Worm (Caenorhabditis elegans) whole organism, L2 larva: ENCODE results near the gene snb-5.
A peak's percentile ranks its signal among the peaks of the same experiment; 100 is the strongest.

Source experiments
- lsy-2 ChIP-seq, 2 experiments: fragments of 150-350 bp in 1 of 2; sonication (generic microtip) in 1 of 2; optimal IDR thresholded peaks; 2 replicates each; lab custom pipeline; 2014 to 2017; ENCODE audit warnings: missing biosample characterization in 2 of 2, missing genetic modification characterization in 2 of 2
- mdl-1 ChIP-seq, 2 experiments: fragments of 150-350 bp in 1 of 2; sonication (generic microtip) in 1 of 2; optimal IDR thresholded peaks; 2 replicates each; lab custom pipeline; 2017; ENCODE audit warnings: missing biosample characterization in 2 of 2, missing genetic modification characterization in 2 of 2
- nhr-11 ChIP-seq: fragments of 150-350 bp; optimal IDR thresholded peaks from 2 replicates; lab custom pipeline; 2014; ENCODE audit warnings: missing biosample characterization, missing genetic modification characterization
- nhr-25 ChIP-seq: fragments of 150-350 bp; sonication (generic microtip); optimal IDR thresholded peaks from 3 replicates; lab custom pipeline; 2014; ENCODE audit warnings: missing biosample characterization, missing genetic modification characterization
- nhr-77 ChIP-seq: fragments of 150-350 bp; optimal IDR thresholded peaks from 2 replicates; lab custom pipeline; 2014; ENCODE audit warnings: missing biosample characterization, missing genetic modification characterization
- snpc-4 ChIP-seq: fragments of 150-350 bp; optimal IDR thresholded peaks from 2 replicates; lab custom pipeline; 2014; ENCODE audit warnings: missing biosample characterization, missing genetic modification characterization
- unc-39 ChIP-seq: fragments of 150-350 bp; optimal IDR thresholded peaks from 2 replicates; lab custom pipeline; 2014; ENCODE audit warnings: missing biosample characterization, missing genetic modification characterization
- unc-62 ChIP-seq: fragments of 150-350 bp; optimal IDR thresholded peaks from 2 replicates; lab custom pipeline; 2014; ENCODE audit warnings: missing biosample characterization, missing genetic modification reagents, missing genetic modification characterization

DNA sequence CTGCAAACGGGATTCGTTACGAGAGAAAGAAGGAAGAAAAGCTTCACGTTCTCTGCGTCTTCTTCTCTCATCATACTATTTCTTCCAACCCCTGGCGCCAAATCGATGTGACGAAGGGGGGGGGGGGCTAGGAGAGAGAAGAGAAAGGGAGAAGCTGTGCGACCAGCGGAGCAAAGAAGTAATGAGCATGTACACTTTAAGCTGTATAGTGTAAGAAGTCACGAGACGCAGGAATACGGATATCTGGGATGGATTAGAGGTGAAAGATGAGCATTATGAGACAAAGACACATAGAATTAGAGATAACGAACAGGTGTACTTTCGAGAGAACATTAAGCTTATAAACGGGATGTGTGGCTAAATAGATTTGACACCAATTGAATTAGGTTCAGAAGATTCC is 1.1 kb upstream of the snb-5 start:
- TF ChIP-seq lsy-2 (tag; optimal IDR thresholded peaks at IDR 0.05; lab: Kevin White, UChicago) (peak in 1 of 2 experiments; percentile 68), snpc-4 (tag; lab: Kevin White, UChicago) (no peak), mdl-1 (tag; optimal IDR thresholded peaks at IDR 0.05; lab: Kevin White, UChicago) (no peak), nhr-25 (tag; lab: Kevin White, UChicago) (no peak), nhr-77 (tag; lab: Kevin White, UChicago) (no peak), nhr-11 (tag; lab: Kevin White, UChicago) (no peak), unc-39 (tag; lab: Kevin White, UChicago) (no peak), unc-62 (GFP tag; lab: Kevin White, UChicago) (no peak)
